Fruit fly (Drosophila melanogaster) Kc167 (cell line): Measurements from ENCODE around the gene CG3386.

Experiments
- Myc ChIP-seq: fragments of >200 bp; optimal IDR thresholded peaks from 2 replicates; lab custom pipeline; 2017; ENCODE audit warnings: missing external identifiers
- Sin3A ChIP-seq: fragments of >200 bp; optimal IDR thresholded peaks from 2 replicates; lab custom pipeline; 2018; ENCODE audit warnings: missing external identifiers
- h ChIP-seq: fragments of >200 bp; optimal IDR thresholded peaks from 3 replicates; lab custom pipeline; 2018; ENCODE audit warnings: missing external identifiers
- insv ChIP-seq: fragments of >200 bp; optimal IDR thresholded peaks from 3 replicates; lab custom pipeline; 2018; ENCODE audit warnings: missing external identifiers
- psq ChIP-seq: fragments of >200 bp; optimal IDR thresholded peaks from 2 replicates; lab custom pipeline; 2017; ENCODE audit warnings: missing external identifiers
- ttk ChIP-seq: sonication (Bioruptor generic); optimal IDR thresholded peaks from 2 replicates; lab custom pipeline; 2017; ENCODE audit warnings: missing external identifiers

The CG3386 gene

dm6 chr3L:682420-682882 is at the start of gene CG3386:
Gene CG3386, minus strand, starts transcription at chr3L:682470.
- TF ChIP-seq Sin3A (lab: Kevin White, UChicago) (no peak), insv (lab: Kevin White, UChicago) (no peak), h (lab: Kevin White, UChicago) (no peak), Myc (lab: Kevin White, UChicago) (no peak), ttk (lab: Kevin White, UChicago) (no peak), psq (lab: Kevin White, UChicago) (no peak)

DNA sequence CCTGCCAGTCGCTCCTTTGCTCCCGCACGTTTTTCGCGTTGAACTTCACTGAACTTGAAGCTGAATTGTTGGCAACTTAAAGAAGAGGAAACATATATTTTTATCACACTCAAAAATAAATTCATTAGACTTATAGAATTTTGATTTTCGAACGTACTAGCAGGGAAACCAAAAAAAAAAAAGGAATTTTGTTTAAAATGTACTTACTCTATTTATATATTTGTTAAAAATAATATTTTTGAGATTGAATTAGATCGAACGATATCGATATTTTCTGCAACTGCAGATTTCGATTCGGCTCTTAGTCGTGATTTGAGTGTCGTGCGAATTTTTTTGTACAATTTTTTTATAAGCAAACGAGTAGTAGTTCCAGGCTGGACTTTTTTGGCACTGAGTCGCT is 49.2 kb upstream of the CG3386 start:
- TF ChIP-seq Sin3A (lab: Kevin White, UChicago) (no peak), psq (lab: Kevin White, UChicago) (no peak), ttk (lab: Kevin White, UChicago) (no peak), insv (lab: Kevin White, UChicago) (no peak), h (lab: Kevin White, UChicago) (no peak), Myc (lab: Kevin White, UChicago) (no peak)

DNA sequence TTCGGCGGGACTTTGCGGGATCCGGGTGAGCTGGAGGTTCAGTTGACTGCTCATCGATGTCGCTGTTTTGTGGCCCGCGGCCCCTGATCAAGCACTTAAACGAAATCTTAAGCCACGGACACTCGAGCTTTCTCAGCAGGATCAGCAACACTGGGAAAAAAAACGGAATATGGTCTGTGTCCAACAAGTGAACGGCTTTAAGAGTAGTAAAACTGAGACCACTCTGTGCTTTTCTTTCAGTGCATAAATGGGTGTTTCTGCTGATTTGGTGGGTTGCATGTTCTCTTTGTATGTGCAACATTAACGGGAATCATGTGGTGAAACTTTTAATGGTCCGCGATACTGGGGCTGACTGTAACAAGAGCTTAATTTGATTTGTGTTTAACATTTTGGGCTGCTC is 47.1 kb upstream of the CG3386 start:
- TF ChIP-seq h (lab: Kevin White, UChicago), result no peak
- TF ChIP-seq insv (lab: Kevin White, UChicago), result no peak
- no peak for TF ChIP-seq Myc (lab: Kevin White, UChicago)
- TF ChIP-seq psq (lab: Kevin White, UChicago), result no peak
- TF ChIP-seq ttk (lab: Kevin White, UChicago), result no peak

DNA sequence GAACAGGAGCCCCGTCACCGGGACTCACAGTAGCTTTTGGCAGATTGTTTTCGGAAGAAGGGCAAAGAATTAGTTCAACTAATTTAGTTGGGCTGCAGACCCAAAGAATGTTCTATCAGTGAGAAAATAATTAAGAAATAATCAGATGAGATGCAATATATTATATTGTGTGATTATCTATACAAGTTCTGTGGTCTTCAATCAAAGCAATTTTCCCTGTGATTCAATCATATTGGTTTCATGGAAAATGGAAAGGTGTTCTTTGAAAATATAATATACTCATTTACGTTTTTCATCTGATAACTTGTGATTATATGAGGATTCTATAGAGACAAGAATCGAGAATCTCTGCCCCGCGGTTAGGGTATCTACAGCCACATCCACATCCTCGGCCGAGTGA is 46.3 kb upstream of the CG3386 start:
- TF ChIP-seq h (lab: Kevin White, UChicago) (no peak), ttk (lab: Kevin White, UChicago) (no peak), Sin3A (lab: Kevin White, UChicago) (no peak), Myc (lab: Kevin White, UChicago) (no peak), psq (lab: Kevin White, UChicago) (no peak), insv (lab: Kevin White, UChicago) (no peak)

DNA sequence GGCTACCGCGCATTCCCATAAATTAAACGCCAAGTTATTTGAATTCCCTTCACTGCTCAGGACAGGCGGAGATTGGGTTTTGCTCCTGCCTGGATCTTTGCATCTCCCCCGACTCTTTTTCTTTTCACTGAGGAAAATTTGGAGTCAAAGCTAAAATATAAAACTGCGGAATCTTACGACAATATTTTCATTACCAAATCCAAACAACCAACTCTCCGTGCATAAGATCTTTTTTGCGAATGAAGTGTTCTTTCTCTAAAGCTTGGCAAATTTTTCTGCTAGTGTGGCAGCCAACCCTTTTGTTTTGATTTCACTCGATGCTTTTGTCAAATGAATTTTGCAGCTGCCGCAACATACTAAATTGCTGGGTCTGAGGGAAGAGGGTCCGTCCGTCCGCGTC is 45.6 kb upstream of the CG3386 start:
- TF ChIP-seq psq (lab: Kevin White, UChicago) (no peak), Myc (lab: Kevin White, UChicago) (no peak), h (lab: Kevin White, UChicago) (no peak), ttk (lab: Kevin White, UChicago) (no peak), insv (lab: Kevin White, UChicago) (no peak), Sin3A (lab: Kevin White, UChicago) (no peak)

DNA sequence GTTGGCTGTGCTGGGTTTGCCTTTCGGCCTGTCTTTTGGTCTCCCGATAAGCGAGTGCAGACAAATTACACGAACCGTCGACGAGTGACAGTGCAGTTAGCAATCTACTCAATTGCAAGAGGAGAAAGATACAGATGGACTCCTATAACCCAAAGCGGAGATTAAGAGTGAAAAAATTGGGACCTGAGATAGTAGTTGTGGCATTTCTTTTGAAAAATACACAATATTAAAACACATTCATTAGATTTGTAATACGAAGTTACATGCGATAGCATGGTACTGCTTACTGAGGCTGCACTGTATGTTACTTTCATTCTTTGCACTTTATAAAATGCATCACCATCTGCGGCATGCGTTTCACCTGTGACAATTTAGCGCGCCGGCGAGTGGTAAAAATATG is 44.9 kb upstream of the CG3386 start:
- TF ChIP-seq Myc (lab: Kevin White, UChicago) (no peak), ttk (lab: Kevin White, UChicago) (no peak), Sin3A (lab: Kevin White, UChicago) (no peak), h (lab: Kevin White, UChicago) (no peak), psq (lab: Kevin White, UChicago) (no peak), insv (lab: Kevin White, UChicago) (no peak)

dm6 chr3L:726486-727180 is 44.4 kb upstream of the CG3386 start:
- TF ChIP-seq insv (lab: Kevin White, UChicago), result no peak
- no peak for TF ChIP-seq ttk (lab: Kevin White, UChicago)
- no peak for TF ChIP-seq psq (lab: Kevin White, UChicago)
- no peak for TF ChIP-seq Sin3A (lab: Kevin White, UChicago)
- no peak for TF ChIP-seq h (lab: Kevin White, UChicago)
- TF ChIP-seq Myc (lab: Kevin White, UChicago), result no peak

- TF ChIP-seq ttk (lab: Kevin White, UChicago) (no peak), Sin3A (lab: Kevin White, UChicago) (no peak), insv (lab: Kevin White, UChicago) (no peak), h (lab: Kevin White, UChicago) (no peak), psq (lab: Kevin White, UChicago) (no peak), Myc (lab: Kevin White, UChicago) (no peak)
These were observed 43.4 kb upstream of the CG3386 start for dm6 chr3L:725527-726191.

dm6 chr3L:724518-725341 is 42.5 kb upstream of the CG3386 start:
- TF ChIP-seq Myc (lab: Kevin White, UChicago), result no peak
- TF ChIP-seq ttk (lab: Kevin White, UChicago), result no peak
- TF ChIP-seq Sin3A (lab: Kevin White, UChicago), result no peak
- TF ChIP-seq insv (lab: Kevin White, UChicago), result no peak
- no peak for TF ChIP-seq h (lab: Kevin White, UChicago)
- no peak for TF ChIP-seq psq (lab: Kevin White, UChicago)

DNA sequence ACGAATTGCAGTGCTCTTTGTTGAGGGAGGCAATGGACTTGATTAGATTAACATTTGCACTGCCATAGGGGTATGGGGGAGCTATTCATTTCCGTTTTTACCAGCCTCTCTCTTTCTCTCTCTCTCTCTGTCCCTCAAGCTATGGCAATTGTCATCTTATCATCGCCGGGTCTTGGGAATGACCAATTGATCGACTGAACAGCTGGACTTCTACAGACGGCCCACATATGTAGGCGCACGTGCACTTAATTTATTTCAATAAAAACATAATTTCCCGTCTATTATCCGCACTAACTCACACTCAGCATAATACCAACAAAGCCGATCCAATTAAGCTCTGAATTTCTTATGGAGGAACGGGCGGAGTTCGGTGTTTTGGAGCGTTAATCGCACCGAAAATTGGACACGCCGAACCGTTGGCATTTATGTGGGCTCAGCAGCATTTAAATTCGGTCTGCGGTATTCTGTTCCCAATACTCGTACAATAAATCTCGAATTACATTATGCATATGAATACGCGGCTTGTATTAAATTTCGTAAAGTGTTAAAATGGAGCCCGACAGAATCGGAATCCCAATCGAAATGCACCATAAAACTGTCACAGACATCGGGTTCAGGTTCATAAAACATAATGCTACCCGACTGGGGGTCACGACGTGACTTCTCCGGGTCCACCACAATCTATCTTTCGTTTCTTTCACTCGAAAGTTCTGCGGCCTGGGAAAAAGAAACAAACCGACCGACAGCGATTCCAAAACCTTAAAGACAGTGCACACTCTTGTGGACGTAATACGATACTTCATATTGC is 41.6 kb upstream of the CG3386 start:
- TF ChIP-seq Myc (lab: Kevin White, UChicago) (no peak), h (lab: Kevin White, UChicago) (no peak), insv (lab: Kevin White, UChicago) (no peak), Sin3A (lab: Kevin White, UChicago) (no peak), ttk (lab: Kevin White, UChicago) (no peak), psq (lab: Kevin White, UChicago) (no peak)
